Worm (Caenorhabditis elegans): ENCODE results near the gene Y54F10AM.11.

DNA sequence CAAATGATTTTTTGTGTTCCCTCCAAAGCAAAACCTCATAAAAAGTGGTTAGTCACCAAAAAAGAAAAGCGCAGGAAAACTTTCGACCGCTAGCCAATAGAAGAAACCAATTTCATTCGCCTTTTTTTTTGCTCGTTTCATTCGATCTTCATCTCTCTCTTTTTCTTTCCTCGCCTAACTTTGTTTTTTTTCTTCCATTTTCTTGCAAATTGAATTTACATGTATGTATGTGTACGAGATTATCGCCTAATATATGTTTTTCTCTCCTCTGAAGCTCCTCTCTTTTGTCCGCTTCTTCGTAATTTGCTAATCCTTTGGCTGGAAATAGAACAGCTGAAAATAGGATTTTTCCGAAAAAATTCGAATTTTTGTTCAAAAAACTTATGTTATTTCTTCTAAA lies 11.4 kb downstream of the Y54F10AM.11 start:
- TF ChIP-seq irx-1 (tag; optimal IDR thresholded peaks at IDR 0.05) (no peak), lsy-2 (tag; optimal IDR thresholded peaks at IDR 0.05) (no peak), nhr-84 (tag; optimal IDR thresholded peaks at IDR 0.05) (no peak), ztf-11 (tag; optimal IDR thresholded peaks at IDR 0.05) (no peak), egl-27 (tag; optimal IDR thresholded peaks at IDR 0.05) (no peak), nhr-71 (tag; optimal IDR thresholded peaks at IDR 0.05) (no peak), nhr-11 (tag; optimal IDR thresholded peaks at IDR 0.05) (no peak), pqm-1 (tag; optimal IDR thresholded peaks at IDR 0.05) (no peak), nhr-76 (tag; optimal IDR thresholded peaks at IDR 0.05) (no peak), ceh-82 (tag; optimal IDR thresholded peaks at IDR 0.05) (no peak)
